Fruit fly (Drosophila melanogaster) Kc167 (cell line): ENCODE measurements around the gene Coq4.

Experiments
- Myc ChIP-seq: fragments of >200 bp; optimal IDR thresholded peaks from 2 replicates; lab custom pipeline; 2017; ENCODE audit warnings: missing external identifiers
- Sin3A ChIP-seq: fragments of >200 bp; optimal IDR thresholded peaks from 2 replicates; lab custom pipeline; 2018; ENCODE audit warnings: missing external identifiers
- h ChIP-seq: fragments of >200 bp; optimal IDR thresholded peaks from 3 replicates; lab custom pipeline; 2018; ENCODE audit warnings: missing external identifiers
- insv ChIP-seq: fragments of >200 bp; optimal IDR thresholded peaks from 3 replicates; lab custom pipeline; 2018; ENCODE audit warnings: missing external identifiers
- psq ChIP-seq: fragments of >200 bp; optimal IDR thresholded peaks from 2 replicates; lab custom pipeline; 2017; ENCODE audit warnings: missing external identifiers
- ttk ChIP-seq: sonication (Bioruptor generic); optimal IDR thresholded peaks from 2 replicates; lab custom pipeline; 2017; ENCODE audit warnings: missing external identifiers

DNA sequence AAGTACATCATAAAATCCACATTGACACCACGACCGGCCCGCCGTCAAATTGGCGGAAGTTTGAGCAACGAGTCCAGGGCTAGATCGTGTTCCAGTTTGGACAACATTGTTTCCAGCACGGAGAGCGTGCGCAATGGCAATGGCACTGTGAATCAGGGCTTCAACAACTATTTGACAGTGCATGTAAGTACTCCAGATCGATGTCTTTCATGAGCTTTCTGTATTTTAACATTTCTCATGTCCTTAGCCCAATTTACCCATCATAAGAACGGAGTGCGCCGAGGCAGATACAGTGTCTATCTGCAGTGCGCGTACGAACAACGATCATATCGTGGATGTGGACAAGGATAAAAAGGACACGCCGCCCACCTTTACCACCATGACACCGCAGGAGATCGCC is 40.5 kb upstream of the Coq4 start:
- TF ChIP-seq insv = no peak
- no peak for TF ChIP-seq h (lab: Kevin White, UChicago)
- TF ChIP-seq ttk = no peak
- no peak for TF ChIP-seq psq (lab: Kevin White, UChicago)
- no peak for TF ChIP-seq Myc
- TF ChIP-seq Sin3A (lab: Kevin White, UChicago) = no peak
